Worm (Caenorhabditis elegans) whole organism, L4/young adult: Measurements from ENCODE around the gene ZK177.1.

Experiments
- W03F9.2 ChIP-seq: fragments of 150-350 bp; optimal IDR thresholded peaks from 2 replicates; lab custom pipeline; 2014; ENCODE audit warnings: missing biosample characterization, missing genetic modification characterization
- dao-5 ChIP-seq: sonication (generic microtip); optimal IDR thresholded peaks from 2 replicates; lab custom pipeline; 2016; ENCODE audit warnings: missing genotype, missing genetic modification characterization, moderate library complexity, missing compliant biosample characterization
- him-1 ChIP-seq: sonication (generic microtip); optimal IDR thresholded peaks from 2 replicates; lab custom pipeline; 2016; ENCODE audit warnings: missing genotype, missing genetic modification reagents, missing genetic modification characterization, missing compliant biosample characterization

DNA sequence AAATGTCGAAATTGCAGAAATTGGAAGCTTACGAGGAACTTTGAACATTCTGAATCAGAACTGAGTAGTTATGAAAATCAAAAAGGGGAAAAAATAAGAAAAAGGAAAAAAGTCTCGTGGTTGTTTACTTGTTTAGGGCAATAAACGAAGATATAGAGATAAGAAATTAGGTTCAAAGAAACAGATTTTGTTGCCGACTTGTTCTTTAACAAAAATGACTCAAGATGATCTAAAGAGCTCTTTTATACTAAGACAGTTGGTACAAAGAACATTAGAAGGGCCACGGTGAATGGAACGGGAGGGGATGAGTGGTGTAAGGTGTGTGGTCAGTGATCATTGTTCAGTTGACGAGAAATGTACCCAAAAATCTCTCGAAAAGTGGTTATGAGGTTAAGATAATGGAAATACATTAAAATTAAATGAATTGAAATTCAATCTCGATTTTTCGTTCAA is 19.5 kb downstream of the ZK177.1 start, which contains the start of gene acdh-2:
- TF ChIP-seq W03F9.2 (tag; lab: Kevin White, UChicago) = no peak
- no peak for TF ChIP-seq dao-5 (tag; lab: Kevin White, UChicago)
- TF ChIP-seq him-1 (tag; lab: Kevin White, UChicago) = no peak
